Worm (Caenorhabditis elegans) whole organism, L1 larva: Measurements from ENCODE around the gene lido-6.

Experiments used
- alr-1 ChIP-seq: fragments of 200-800 bp; sonication (Bioruptor generic); optimal IDR thresholded peaks from 2 replicates; lab custom pipeline; 2018; ENCODE audit warnings: borderline replicate concordance, mild to moderate bottlenecking, missing genetic modification characterization, missing compliant biosample characterization
- ceh-82 ChIP-seq, 3 experiments: fragments of 150-350 bp in 1 of 3; sonication (generic microtip) in 2 of 3; optimal IDR thresholded peaks; 2 replicates each; lab custom pipeline; 2014 to 2017; ENCODE audit warnings: missing biosample characterization in 3 of 3, missing genetic modification characterization in 3 of 3
- egl-27 ChIP-seq, 2 experiments: fragments of 150-350 bp in 1 of 2; sonication (generic microtip); optimal IDR thresholded peaks; 3 replicates each; lab custom pipeline; 2017 to 2018; ENCODE audit warnings: missing biosample characterization in 2 of 2, missing genetic modification characterization in 2 of 2, missing genetic modification reagents in 2 of 2
- lin-39 ChIP-seq: fragments of 150-350 bp; optimal IDR thresholded peaks from 2 replicates; lab custom pipeline; 2014; ENCODE audit warnings: missing biosample characterization, missing genetic modification reagents, missing genetic modification characterization
- mdl-1 ChIP-seq, 2 experiments: fragments of 150-350 bp; optimal IDR thresholded peaks; 2 replicates each; lab custom pipeline; 2014 to 2017; ENCODE audit warnings: missing biosample characterization in 2 of 2, missing genetic modification characterization in 2 of 2, inconsistent platforms in 1 of 2
- rnt-1 ChIP-seq: sonication (generic microtip); optimal IDR thresholded peaks from 2 replicates; lab custom pipeline; 2016; ENCODE audit warnings: mild to moderate bottlenecking, missing genetic modification characterization, moderate library complexity, missing compliant biosample characterization
- tlp-1 ChIP-seq: fragments of 150-350 bp; optimal IDR thresholded peaks from 2 replicates; lab custom pipeline; 2014; ENCODE audit warnings: missing biosample characterization, missing genetic modification characterization
- unc-62 ChIP-seq: fragments of 150-350 bp; optimal IDR thresholded peaks from 2 replicates; lab custom pipeline; 2014; ENCODE audit warnings: missing biosample characterization, missing genetic modification reagents, missing genetic modification characterization

- no peak for TF ChIP-seq egl-27 (tag; optimal IDR thresholded peaks at IDR 0.05; lab: Kevin White, UChicago)
- no peak for TF ChIP-seq ceh-82 (tag; optimal IDR thresholded peaks at IDR 0.05; lab: Kevin White, UChicago)
- TF ChIP-seq alr-1 (tag; lab: Kevin White, UChicago) = no peak
- no peak for TF ChIP-seq mdl-1 (tag; optimal IDR thresholded peaks at IDR 0.05; lab: Kevin White, UChicago)
- no peak for TF ChIP-seq lin-39 (tag; lab: Kevin White, UChicago)
- TF ChIP-seq unc-62 = no peak
- no peak for TF ChIP-seq rnt-1
- no peak for TF ChIP-seq tlp-1 (tag; lab: Kevin White, UChicago)
These were observed 24.3 kb upstream of the lido-6 start for ce11 chrX:17139204-17139780.
